Worm (Caenorhabditis elegans): ENCODE results near the gene ZK697.1.

The ZK697.1 gene

DNA sequence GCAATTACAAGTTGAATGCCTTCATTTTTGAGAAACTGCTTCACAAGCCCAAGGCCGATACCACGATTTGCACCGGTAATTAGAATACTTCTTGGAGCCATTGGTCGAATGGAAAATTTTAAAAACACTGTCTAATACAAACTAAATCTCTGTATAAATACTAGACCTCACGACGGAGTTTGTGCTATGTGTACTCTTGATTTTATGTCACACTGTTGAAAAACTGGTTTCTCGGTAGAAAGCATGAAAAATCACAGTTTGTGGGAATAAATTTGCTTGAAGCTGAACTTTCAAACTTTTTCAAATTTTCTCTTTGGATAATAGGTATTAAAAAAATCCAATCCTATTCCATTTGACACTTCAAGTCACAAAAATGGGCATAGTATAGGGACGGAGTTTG is 3.0 kb downstream of the ZK697.1 start, which contains the start of gene ZK697.14:
Gene ZK697.14 (minus strand): TSS at position 101 of the 400 bp plus-strand sequence.
- TF ChIP-seq W03F9.2 (tag; optimal IDR thresholded peaks at IDR 0.05), result no peak
- TF ChIP-seq him-1 (tag; optimal IDR thresholded peaks at IDR 0.05), result no peak
- no peak for TF ChIP-seq dao-5 (tag; optimal IDR thresholded peaks at IDR 0.05)

DNA sequence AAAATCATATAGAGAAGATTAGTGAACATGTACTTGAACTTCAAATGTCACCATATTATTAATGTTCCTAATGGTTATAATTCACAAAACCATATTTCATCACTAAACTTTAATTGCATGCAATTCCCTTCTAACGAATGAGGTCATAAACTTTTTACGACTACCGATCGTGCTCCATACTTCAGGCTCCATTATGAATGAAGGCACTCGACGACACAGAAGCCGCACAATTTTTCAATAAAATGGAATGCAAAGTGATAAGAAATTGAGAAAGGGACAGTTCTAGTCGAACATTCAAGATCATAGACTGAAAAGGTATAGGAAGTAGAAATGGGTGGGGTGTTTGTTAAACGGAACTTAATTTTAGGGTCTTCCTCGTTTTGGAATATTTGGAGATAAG is 3.5 kb downstream of the ZK697.1 start:
- no peak for TF ChIP-seq dao-5 (tag; optimal IDR thresholded peaks at IDR 0.05)
- TF ChIP-seq W03F9.2 (tag; optimal IDR thresholded peaks at IDR 0.05), result no peak
- no peak for TF ChIP-seq him-1 (tag; optimal IDR thresholded peaks at IDR 0.05)

DNA sequence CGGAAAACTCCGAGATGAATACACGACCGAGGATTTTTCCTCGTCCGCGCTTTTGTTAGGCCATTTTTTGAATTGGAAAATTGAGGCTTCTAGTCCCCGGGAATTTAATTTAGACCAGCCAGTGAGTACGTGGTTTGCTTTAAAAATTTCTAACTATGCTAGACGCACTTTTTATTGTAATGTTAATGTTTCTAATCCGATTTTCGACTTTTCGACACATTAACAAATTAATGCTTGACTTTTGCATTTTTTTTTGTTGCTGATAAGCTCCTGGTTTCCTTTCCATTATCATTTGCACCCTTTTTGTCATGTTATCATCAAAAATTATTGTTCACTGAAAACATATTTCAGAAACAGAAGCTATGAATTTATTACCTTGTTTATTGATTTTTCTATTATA is 4.3 kb downstream of the ZK697.1 start, which contains the start of gene clec-204:
Gene clec-204 (plus strand): TSS at position 301 of the 400 bp plus-strand sequence.
- TF ChIP-seq W03F9.2 (tag; optimal IDR thresholded peaks at IDR 0.05), result no peak
- no peak for TF ChIP-seq dao-5 (tag; optimal IDR thresholded peaks at IDR 0.05)
- TF ChIP-seq him-1 (tag; optimal IDR thresholded peaks at IDR 0.05), result no peak

DNA sequence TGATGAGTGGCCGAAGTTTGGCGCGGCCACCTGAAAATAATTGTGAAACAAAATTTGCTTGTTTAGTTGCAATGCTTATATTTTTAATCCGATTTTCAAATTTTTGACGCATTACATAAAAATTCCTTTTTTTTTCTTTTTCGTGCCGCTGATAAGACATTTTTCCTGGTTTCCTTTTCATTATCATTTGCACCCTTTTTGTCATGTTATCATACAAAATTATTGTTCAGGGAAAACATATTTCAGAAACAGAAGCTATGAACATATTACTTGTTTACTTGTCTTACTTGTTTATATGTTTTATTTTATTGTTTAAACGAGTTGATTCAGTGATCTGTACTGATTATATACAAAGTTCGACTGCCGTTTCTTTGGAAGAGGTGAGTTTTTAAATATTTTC is 8.1 kb downstream of the ZK697.1 start, which contains the start of gene clec-205:
Gene clec-205 (plus strand): TSS at position 212 of the 400 bp plus-strand sequence.
- TF ChIP-seq dao-5 (tag; optimal IDR thresholded peaks at IDR 0.05), result no peak
- no peak for TF ChIP-seq him-1 (tag; optimal IDR thresholded peaks at IDR 0.05)
- TF ChIP-seq W03F9.2 (tag; optimal IDR thresholded peaks at IDR 0.05), result no peak

DNA sequence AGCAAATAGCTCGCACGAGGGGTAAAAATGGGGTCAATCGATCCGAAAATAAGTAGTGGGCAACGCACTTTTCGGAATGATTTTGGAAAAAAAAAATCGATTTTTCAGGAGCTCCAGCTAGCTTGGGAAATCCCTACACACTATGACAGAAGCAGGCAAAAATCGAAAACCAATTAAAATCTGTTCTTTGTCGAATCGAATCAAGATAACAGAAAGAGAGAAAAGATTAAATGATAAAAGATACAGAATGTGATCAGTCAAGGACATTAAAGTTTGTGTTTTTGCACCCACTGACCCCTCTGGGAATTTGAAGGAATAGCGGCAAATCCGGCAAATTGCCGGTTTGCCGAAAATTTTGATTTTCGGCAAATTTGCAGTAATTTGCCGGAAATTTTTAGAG is 14.8 kb downstream of the ZK697.1 start:
- TF ChIP-seq him-1 (tag; optimal IDR thresholded peaks at IDR 0.05) (no peak), dao-5 (tag; optimal IDR thresholded peaks at IDR 0.05) (no peak), W03F9.2 (tag; optimal IDR thresholded peaks at IDR 0.05) (no peak)

DNA sequence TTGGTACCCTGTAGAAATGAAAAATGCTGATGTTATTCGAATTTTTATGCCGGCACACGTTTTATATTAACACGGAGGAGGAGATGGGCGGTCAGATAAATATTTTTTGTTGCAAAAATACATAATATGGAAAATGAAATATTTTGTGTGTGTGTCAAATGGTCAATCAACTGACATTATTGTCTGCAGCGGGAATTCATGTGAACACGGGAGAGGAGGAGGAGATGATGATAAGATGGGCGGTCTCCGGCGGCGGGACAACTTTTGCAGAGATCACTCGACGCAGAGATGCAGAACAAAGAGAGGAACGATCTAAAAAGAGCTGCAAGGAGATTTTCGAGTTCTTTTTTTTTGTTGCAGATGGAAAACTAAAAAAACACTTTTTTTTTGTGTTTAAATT is 19.1 kb downstream of the ZK697.1 start, which contains the start of gene dhs-13:
Gene dhs-13 (minus strand): TSS at position 8 of the 400 bp plus-strand sequence.
- TF ChIP-seq dao-5 (tag; optimal IDR thresholded peaks at IDR 0.05), result no peak
- TF ChIP-seq him-1 (tag; optimal IDR thresholded peaks at IDR 0.05), result no peak
- no peak for TF ChIP-seq W03F9.2 (tag; optimal IDR thresholded peaks at IDR 0.05)

DNA sequence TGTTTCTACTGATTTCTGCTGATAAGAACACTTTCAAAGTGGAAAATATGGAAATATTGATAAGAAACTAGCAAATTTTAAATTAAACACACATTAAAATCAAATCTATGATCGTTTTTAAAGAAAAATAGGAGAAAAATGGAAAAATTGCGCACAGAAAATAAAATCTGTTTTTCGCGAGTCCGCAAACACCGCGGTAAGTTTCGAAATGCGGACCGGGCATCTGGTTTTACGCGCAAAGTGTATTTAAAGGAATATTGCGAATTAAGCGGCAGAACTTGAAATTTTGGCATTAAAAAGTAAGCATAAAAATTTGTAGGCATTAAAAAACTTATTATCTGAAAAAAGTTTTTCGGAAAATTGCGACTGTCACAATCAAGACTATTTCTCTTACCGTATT is 20.5 kb downstream of the ZK697.1 start:
- TF ChIP-seq dao-5 (tag; optimal IDR thresholded peaks at IDR 0.05) (no peak), W03F9.2 (tag; optimal IDR thresholded peaks at IDR 0.05) (no peak), him-1 (tag; optimal IDR thresholded peaks at IDR 0.05) (no peak)

DNA sequence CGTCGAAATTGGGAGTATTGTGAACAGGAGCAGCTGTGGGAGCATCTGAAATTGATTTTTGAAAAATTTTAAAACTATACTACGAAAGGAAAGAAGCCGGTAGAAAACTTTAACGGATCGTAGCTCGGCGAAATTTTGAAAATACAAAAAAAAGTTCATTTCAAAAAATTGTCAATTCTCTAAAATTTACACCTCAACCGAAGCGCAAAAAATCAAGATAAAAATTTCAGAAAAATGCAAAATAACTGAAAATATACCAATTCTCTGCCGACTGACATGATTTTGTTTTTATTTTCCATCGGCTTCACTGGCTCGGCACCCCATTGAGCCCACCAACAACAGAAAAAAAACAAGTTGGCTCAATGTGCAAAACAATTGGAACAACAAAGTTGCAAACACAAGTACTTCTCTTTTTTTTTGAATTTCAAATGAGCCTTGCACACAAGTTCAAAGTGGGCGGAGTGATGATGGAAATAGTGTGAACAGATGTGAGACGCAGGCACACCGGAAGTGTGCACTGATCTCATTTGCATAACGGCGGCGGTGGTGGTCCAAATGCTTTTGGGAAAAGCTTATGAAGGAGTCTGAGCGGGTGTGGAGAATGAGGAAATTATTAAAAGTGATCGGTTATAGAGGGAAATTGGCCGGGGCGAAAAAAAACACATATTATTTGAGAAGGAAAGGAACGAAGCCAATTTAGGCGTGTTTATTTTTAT is 22.4 kb downstream of the ZK697.1 start, which contains the start of gene F36H9.7:
Gene F36H9.7 (minus strand): TSS at position 51 of the 716 bp plus-strand sequence.
- TF ChIP-seq him-1 (tag; optimal IDR thresholded peaks at IDR 0.05) (no peak), dao-5 (tag; optimal IDR thresholded peaks at IDR 0.05) (no peak), W03F9.2 (tag; optimal IDR thresholded peaks at IDR 0.05) (no peak)

DNA sequence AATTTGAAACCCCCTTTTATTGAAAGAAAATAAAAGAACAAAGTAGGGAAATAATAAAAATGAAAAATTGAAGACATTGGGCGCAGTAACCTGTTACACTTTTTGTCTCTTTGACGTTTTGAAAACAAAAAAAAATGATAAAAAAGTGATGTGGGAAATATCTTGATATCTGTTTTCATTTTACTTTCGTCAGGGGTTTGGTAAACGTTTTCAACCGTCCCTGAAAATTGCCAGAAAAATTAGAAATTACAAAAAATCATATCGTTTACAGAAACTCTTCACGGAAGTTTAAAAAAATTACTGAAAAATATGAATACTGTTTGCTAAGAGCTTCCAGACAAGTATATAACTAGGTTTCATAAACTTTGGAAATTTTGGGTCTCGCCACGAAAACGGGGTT is 26.5 kb downstream of the ZK697.1 start, which contains the start of gene F36H9.4:
Gene F36H9.4 (minus strand): TSS at position 101 of the 400 bp plus-strand sequence.
- no peak for TF ChIP-seq dao-5 (tag; optimal IDR thresholded peaks at IDR 0.05)
- no peak for TF ChIP-seq him-1 (tag; optimal IDR thresholded peaks at IDR 0.05)
- TF ChIP-seq W03F9.2 (tag; optimal IDR thresholded peaks at IDR 0.05), result no peak

DNA sequence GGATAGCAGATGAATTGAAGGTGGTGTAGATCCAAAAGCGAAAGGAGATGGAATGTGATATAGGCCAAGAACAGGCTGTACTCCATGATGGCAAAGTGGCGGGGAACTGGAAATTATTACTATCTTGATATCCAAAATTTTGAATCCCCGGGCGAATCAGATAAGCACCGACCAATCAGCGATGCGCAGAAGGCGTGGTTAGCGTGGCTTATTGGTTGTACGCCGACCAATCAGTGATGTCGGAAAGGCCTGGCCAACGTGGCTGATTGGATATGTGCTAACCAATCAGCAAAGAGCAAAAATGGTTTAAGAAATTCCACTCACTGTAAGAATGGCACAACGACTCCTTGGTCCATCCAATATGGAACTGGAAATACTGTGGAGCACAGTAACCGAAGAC is 27.4 kb downstream of the ZK697.1 start:
- TF ChIP-seq dao-5 (tag; optimal IDR thresholded peaks at IDR 0.05) (no peak), him-1 (tag; optimal IDR thresholded peaks at IDR 0.05) (no peak), W03F9.2 (tag; optimal IDR thresholded peaks at IDR 0.05) (no peak)

DNA sequence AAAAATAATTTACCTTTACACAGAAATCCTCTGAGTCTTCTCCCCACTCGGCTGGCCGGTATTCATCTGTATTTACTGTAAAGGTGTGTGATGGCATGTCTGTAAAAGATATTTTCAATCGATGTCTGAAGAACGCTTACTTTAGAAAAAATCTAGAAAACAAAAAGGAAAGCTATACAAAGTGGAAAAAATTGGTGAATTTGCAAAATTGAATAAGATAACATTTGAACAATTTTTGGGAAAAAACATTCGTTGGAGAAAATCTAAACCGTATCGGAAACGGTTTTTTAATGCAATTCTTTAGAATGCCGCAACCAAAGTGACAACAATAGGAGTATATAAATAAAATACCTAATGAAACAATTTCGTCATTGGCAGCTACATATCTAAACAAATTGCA is 29.3 kb downstream of the ZK697.1 start, which contains the start of gene F36H9.5:
Gene F36H9.5 (minus strand): TSS at position 101 of the 400 bp plus-strand sequence.
- no peak for TF ChIP-seq him-1 (tag; optimal IDR thresholded peaks at IDR 0.05)
- TF ChIP-seq W03F9.2 (tag; optimal IDR thresholded peaks at IDR 0.05), result no peak
- TF ChIP-seq dao-5 (tag; optimal IDR thresholded peaks at IDR 0.05), result no peak

DNA sequence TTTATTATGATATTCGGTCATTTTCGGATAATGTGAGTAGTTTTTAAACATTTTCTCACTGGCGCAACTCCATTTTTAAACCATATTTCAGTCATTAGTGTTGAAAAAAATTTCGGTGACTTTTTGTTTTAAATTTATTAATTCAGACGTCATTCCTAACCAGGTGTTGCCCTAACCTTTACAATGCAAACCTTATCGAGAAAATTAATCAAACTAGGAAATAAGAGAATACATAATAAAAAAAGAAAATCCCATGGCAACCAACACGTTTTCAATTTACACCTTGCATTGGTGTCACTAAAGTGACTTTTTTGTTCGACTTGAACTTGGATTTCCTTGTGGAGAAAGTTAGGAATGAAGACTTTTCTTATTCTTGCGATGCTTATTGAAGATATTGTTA is 35.6 kb downstream of the ZK697.1 start, which contains the start of gene F36H9.2:
Gene F36H9.2 (plus strand): TSS at position 301 of the 400 bp plus-strand sequence.
- no peak for TF ChIP-seq dao-5 (tag; optimal IDR thresholded peaks at IDR 0.05)
- no peak for TF ChIP-seq W03F9.2 (tag; optimal IDR thresholded peaks at IDR 0.05)
- no peak for TF ChIP-seq him-1 (tag; optimal IDR thresholded peaks at IDR 0.05)

DNA sequence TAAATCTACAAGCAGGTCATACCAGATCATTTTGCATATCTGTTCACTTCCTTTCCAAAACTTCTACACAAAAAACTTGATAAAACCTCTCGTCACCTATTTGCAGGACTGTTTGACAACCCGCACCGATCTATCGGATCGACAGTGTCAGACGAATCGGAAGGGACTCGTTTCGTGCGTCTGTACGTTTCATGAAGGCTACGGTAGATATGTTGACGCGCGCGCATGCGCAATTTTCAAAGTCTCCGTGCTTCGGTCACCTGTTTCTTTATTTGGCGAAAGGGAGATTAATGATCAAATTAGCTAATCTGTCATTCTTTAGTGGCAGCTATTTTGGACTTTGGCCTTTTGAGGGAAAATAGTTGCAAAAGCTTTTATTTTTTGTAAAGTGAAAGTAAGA is 36.9 kb downstream of the ZK697.1 start:
- TF ChIP-seq dao-5 (tag; optimal IDR thresholded peaks at IDR 0.05) (no peak), him-1 (tag; optimal IDR thresholded peaks at IDR 0.05) (no peak), W03F9.2 (tag; optimal IDR thresholded peaks at IDR 0.05) (no peak)

DNA sequence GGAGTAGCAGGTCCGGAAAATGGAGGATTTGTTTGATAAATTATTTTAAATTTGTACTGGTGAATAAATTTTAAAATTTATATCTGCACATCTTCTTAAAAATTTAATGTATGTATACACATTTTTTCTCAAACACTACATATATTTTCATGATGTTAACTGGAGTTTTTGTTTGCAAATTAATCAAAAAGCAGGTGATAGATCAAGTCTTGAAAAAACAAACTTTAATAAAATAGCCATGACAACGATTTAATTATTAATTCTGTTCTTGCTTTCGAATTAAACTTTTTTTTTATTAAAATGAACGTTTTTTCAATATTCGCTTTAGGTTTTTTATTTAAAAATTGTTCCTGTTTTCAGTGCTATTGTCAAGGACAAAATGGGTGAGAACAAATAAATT is 41.6 kb downstream of the ZK697.1 start, which contains the start of gene F36H9.1:
Gene F36H9.1 (plus strand): TSS at position 301 of the 400 bp plus-strand sequence.
- TF ChIP-seq dao-5 (tag; optimal IDR thresholded peaks at IDR 0.05) (no peak), W03F9.2 (tag; optimal IDR thresholded peaks at IDR 0.05) (no peak), him-1 (tag; optimal IDR thresholded peaks at IDR 0.05) (no peak)

All from whole organism, L4/young adult.